Worm (Caenorhabditis elegans) whole organism, midembryonic: ENCODE measurements around the gene oac-38.

Experiments used
- cog-1 ChIP-seq: sonication (generic microtip); optimal IDR thresholded peaks from 2 replicates; lab custom pipeline; 2016; ENCODE audit warnings: missing genetic modification characterization, missing compliant biosample characterization
- flt-1 ChIP-seq: fragments of 200-800 bp; sonication (Bioruptor generic); IDR thresholded peaks from 2 replicates; pipeline ENCODE4 v1.3.6; 2022; ENCODE audit warnings: missing genetic modification characterization, missing compliant biosample characterization
- med-1 ChIP-seq: sonication (generic microtip); optimal IDR thresholded peaks from 2 replicates; lab custom pipeline; 2017; ENCODE audit warnings: missing genetic modification characterization, mild to moderate bottlenecking, missing compliant biosample characterization, antibody characterized with exemption, missing genetic modification reagents; ENCODE audit not compliant: insufficient read depth
- ref-1 ChIP-seq: fragments of 200-800 bp; sonication (Bioruptor generic); conservative IDR thresholded peaks from 2 replicates; pipeline ENCODE4 v1.3.6; 2022; ENCODE audit warnings: missing genetic modification reagents, missing genetic modification characterization, missing compliant biosample characterization
- ztf-23 ChIP-seq: fragments of 200-800 bp; sonication (Bioruptor generic); IDR thresholded peaks from 2 replicates; pipeline ENCODE4 v1.3.6; 2022; ENCODE audit warnings: missing genetic modification reagents, missing genetic modification characterization, missing compliant biosample characterization

ce11 chrIV:14114357-14114756 lies 38.8 kb downstream of the oac-38 start:
- TF ChIP-seq flt-1 (GFP tag; lab: Robert Waterston, UW), result no peak
- no peak for TF ChIP-seq ztf-23
- TF ChIP-seq med-1, result no peak
- no peak for TF ChIP-seq cog-1 (tag; lab: Kevin White, UChicago)
- no peak for TF ChIP-seq ref-1 (GFP tag; lab: Robert Waterston, UW)
